Fruit fly (Drosophila melanogaster): ENCODE results near the gene pros.

dm6 chr3R:11334272-11334874 is 6.1 kb downstream of the pros start:
- TF ChIP-seq CG17806 (tag; optimal IDR thresholded peaks at IDR 0.05): no peak
- no peak for TF ChIP-seq Snoo (tag; optimal IDR thresholded peaks at IDR 0.05)
- TF ChIP-seq CG12605 (GFP tag; IDR thresholded peaks at IDR 0.05): no peak
- no peak for TF ChIP-seq EcR (GFP tag; optimal IDR thresholded peaks at IDR 0.05)
- TF ChIP-seq Pif1A (GFP tag; optimal IDR thresholded peaks at IDR 0.05): no peak
- no peak for TF ChIP-seq CG9948 (tag; optimal IDR thresholded peaks at IDR 0.05)
- no peak for TF ChIP-seq Ets98B (GFP tag; IDR thresholded peaks at IDR 0.05)
- no peak for TF ChIP-seq CG13204 (GFP tag; optimal IDR thresholded peaks at IDR 0.05)
- TF ChIP-seq CG8301 (tag; optimal IDR thresholded peaks at IDR 0.05): no peak
- no peak for TF ChIP-seq fd96Ca (GFP tag; IDR thresholded peaks at IDR 0.05)
- no peak for TF ChIP-seq gl (tag; optimal IDR thresholded peaks at IDR 0.05)
- TF ChIP-seq CG10348 (GFP tag; IDR thresholded peaks at IDR 0.05): no peak
- TF ChIP-seq CG32121 (GFP tag; IDR thresholded peaks at IDR 0.05): no peak
- no peak for TF ChIP-seq rn (GFP tag; IDR thresholded peaks at IDR 0.05)
